Fruit fly (Drosophila melanogaster) whole organism, prepupa: ENCODE results near the gene PpV.

ENCODE experiments used
- Blimp-1 ChIP-seq: fragments of 200-800 bp; sonication (Bioruptor generic); optimal IDR thresholded peaks from 3 replicates; lab custom pipeline; 2017; ENCODE audit warnings: missing biosample characterization, missing genetic modification characterization, mild to moderate bottlenecking, moderate library complexity, missing genetic modification reagents
- CG10631 ChIP-seq: fragments of 200-800 bp; sonication (Bioruptor generic); optimal IDR thresholded peaks from 2 replicates; lab custom pipeline; 2016; ENCODE audit warnings: missing biosample characterization, missing genetic modification characterization
- CG10669 ChIP-seq: fragments of 200-800 bp; sonication (Bioruptor generic); optimal IDR thresholded peaks from 3 replicates; lab custom pipeline; 2018; ENCODE audit warnings: missing biosample characterization, mild to moderate bottlenecking, missing genetic modification characterization, moderate library complexity
- CG11762 ChIP-seq: fragments of 200-800 bp; sonication (Bioruptor generic); optimal IDR thresholded peaks from 3 replicates; lab custom pipeline; 2016; ENCODE audit warnings: missing biosample characterization, missing genetic modification characterization; ENCODE audit not compliant: insufficient read depth
- CG11902 ChIP-seq: fragments of 200-800 bp; sonication (Bioruptor generic); optimal IDR thresholded peaks from 3 replicates; lab custom pipeline; 2016; ENCODE audit warnings: missing biosample characterization, missing genetic modification characterization
- CG15336 ChIP-seq: fragments of 200-800 bp; sonication (Bioruptor generic); IDR thresholded peaks from 2 replicates; pipeline ENCODE4 v1.3.6; 2022; ENCODE audit warnings: missing biosample characterization, missing genetic modification characterization
- CG1621 ChIP-seq: fragments of 200-800 bp; sonication (Bioruptor generic); optimal IDR thresholded peaks from 3 replicates; lab custom pipeline; 2018; ENCODE audit warnings: missing biosample characterization, mild to moderate bottlenecking, missing genetic modification characterization
- CG3032 ChIP-seq: fragments of 200-800 bp; optimal IDR thresholded peaks from 2 replicates; lab custom pipeline; 2019; ENCODE audit warnings: missing biosample characterization, mild to moderate bottlenecking, missing genetic modification characterization, moderate library complexity
- CG31627 ChIP-seq: fragments of 200-800 bp; sonication (Bioruptor generic); optimal IDR thresholded peaks from 3 replicates; lab custom pipeline; 2016; ENCODE audit warnings: missing biosample characterization, missing genetic modification characterization
- CG34406 ChIP-seq: fragments of 200-800 bp; sonication (Bioruptor generic); optimal IDR thresholded peaks from 3 replicates; lab custom pipeline; 2016; ENCODE audit warnings: missing biosample characterization, missing genetic modification characterization
- CG3919 ChIP-seq: fragments of 200-800 bp; sonication (Bioruptor generic); optimal IDR thresholded peaks from 3 replicates; lab custom pipeline; 2016; ENCODE audit warnings: missing biosample characterization, missing genetic modification characterization
- CG4318 ChIP-seq: fragments of 200-800 bp; sonication (Bioruptor generic); optimal IDR thresholded peaks from 3 replicates; lab custom pipeline; 2017; ENCODE audit warnings: missing biosample characterization, mild to moderate bottlenecking, missing genetic modification characterization
- CG6163 ChIP-seq: fragments of 200-800 bp; sonication (Bioruptor generic); IDR thresholded peaks from 3 replicates; pipeline ENCODE4 v1.3.6; 2022; ENCODE audit warnings: missing biosample characterization, missing genetic modification characterization
- CG6792 ChIP-seq: fragments of 200-800 bp; sonication (Bioruptor generic); optimal IDR thresholded peaks from 3 replicates; lab custom pipeline; 2016; ENCODE audit warnings: missing biosample characterization, missing genetic modification characterization
- CG6854 ChIP-seq: fragments of 200-800 bp; sonication (Bioruptor generic); optimal IDR thresholded peaks from 2 replicates; lab custom pipeline; 2017; ENCODE audit warnings: missing biosample characterization, mild to moderate bottlenecking, missing genetic modification characterization
- CG7368 ChIP-seq: fragments of 200-800 bp; sonication (Bioruptor generic); optimal IDR thresholded peaks from 3 replicates; lab custom pipeline; 2016; ENCODE audit warnings: missing biosample characterization, missing genetic modification characterization
- CG8119 ChIP-seq: fragments of 200-800 bp; sonication (Bioruptor generic); IDR thresholded peaks from 3 replicates; pipeline ENCODE4 v1.3.6; 2022; ENCODE audit warnings: missing biosample characterization, missing genetic modification characterization
- CG8319 ChIP-seq: fragments of 200-800 bp; sonication (Bioruptor generic); optimal IDR thresholded peaks from 3 replicates; lab custom pipeline; 2016; ENCODE audit warnings: missing biosample characterization, missing genetic modification characterization
- CG9139 ChIP-seq: fragments of 200-800 bp; sonication (Bioruptor generic); optimal IDR thresholded peaks from 3 replicates; lab custom pipeline; 2017; ENCODE audit warnings: missing biosample characterization, mild to moderate bottlenecking, missing genetic modification characterization
- Eip75B ChIP-seq: fragments of 200-800 bp; sonication (Bioruptor generic); optimal IDR thresholded peaks from 3 replicates; lab custom pipeline; 2016; ENCODE audit warnings: missing biosample characterization, missing genetic modification characterization
- Eip78C ChIP-seq: fragments of 200-800 bp; sonication (Bioruptor generic); peaks from one replicate; lab custom pipeline; 2016; ENCODE audit warnings: missing biosample characterization, missing genetic modification characterization
- Ets21C ChIP-seq: fragments of 200-800 bp; sonication (Bioruptor generic); optimal IDR thresholded peaks from 3 replicates; lab custom pipeline; 2016; ENCODE audit warnings: missing biosample characterization, missing genetic modification characterization
- Gug ChIP-seq: fragments of 200-800 bp; sonication (Bioruptor generic); IDR thresholded peaks from 2 replicates; pipeline ENCODE4 v1.3.6; 2022; ENCODE audit warnings: missing biosample characterization, missing genetic modification characterization
- Hr39 ChIP-seq: fragments of 200-800 bp; sonication (Bioruptor generic); optimal IDR thresholded peaks from 2 replicates; lab custom pipeline; 2016; ENCODE audit warnings: missing biosample characterization, missing genetic modification characterization
- Hr4 ChIP-seq: fragments of 200-800 bp; sonication (Bioruptor generic); optimal IDR thresholded peaks from 3 replicates; lab custom pipeline; 2016; ENCODE audit warnings: missing biosample characterization, missing genetic modification characterization
- Lpt ChIP-seq: fragments of 200-800 bp; sonication (Bioruptor generic); optimal IDR thresholded peaks from 3 replicates; lab custom pipeline; 2016; ENCODE audit warnings: missing biosample characterization, missing genetic modification characterization
- Met ChIP-seq: fragments of 200-800 bp; sonication (Bioruptor generic); optimal IDR thresholded peaks from 3 replicates; lab custom pipeline; 2016; ENCODE audit warnings: missing biosample characterization, missing genetic modification characterization
- OdsH ChIP-seq: fragments of 200-800 bp; sonication (Bioruptor generic); optimal IDR thresholded peaks from 3 replicates; lab custom pipeline; 2016; ENCODE audit warnings: missing biosample characterization, missing genetic modification characterization
- Smox ChIP-seq: fragments of 200-800 bp; sonication (Bioruptor generic); optimal IDR thresholded peaks from 3 replicates; lab custom pipeline; 2016; ENCODE audit warnings: missing biosample characterization, missing genetic modification characterization
- Sox102F ChIP-seq: fragments of 200-800 bp; sonication (Bioruptor generic); optimal IDR thresholded peaks from 2 replicates; lab custom pipeline; 2016; ENCODE audit warnings: missing biosample characterization, mild to moderate bottlenecking, missing genetic modification characterization
- Sox14 ChIP-seq: fragments of 200-800 bp; sonication (Bioruptor generic); optimal IDR thresholded peaks from 3 replicates; lab custom pipeline; 2016; ENCODE audit warnings: missing biosample characterization, missing genetic modification characterization
- Sox15 ChIP-seq: fragments of 200-800 bp; sonication (Bioruptor generic); optimal IDR thresholded peaks from 3 replicates; lab custom pipeline; 2016; ENCODE audit warnings: missing biosample characterization, missing genetic modification characterization
- acj6 ChIP-seq: fragments of 200-800 bp; sonication (Bioruptor generic); optimal IDR thresholded peaks from 3 replicates; lab custom pipeline; 2016; ENCODE audit warnings: missing biosample characterization, missing genetic modification characterization
- cyc ChIP-seq: fragments of 200-800 bp; sonication (Bioruptor generic); optimal IDR thresholded peaks from 3 replicates; lab custom pipeline; 2016; ENCODE audit warnings: missing biosample characterization, missing genetic modification characterization
- dac ChIP-seq: fragments of 200-800 bp; sonication (Bioruptor generic); optimal IDR thresholded peaks from 2 replicates; lab custom pipeline; 2017; ENCODE audit warnings: missing biosample characterization, mild to moderate bottlenecking, missing genetic modification characterization
- dsx ChIP-seq: fragments of 200-800 bp; optimal IDR thresholded peaks from 3 replicates; lab custom pipeline; 2019; ENCODE audit warnings: missing biosample characterization, mild to moderate bottlenecking, missing genetic modification characterization, moderate library complexity; ENCODE audit not compliant: poor library complexity, severe bottlenecking
- eg ChIP-seq: fragments of 200-800 bp; sonication (Bioruptor generic); IDR thresholded peaks from 3 replicates; pipeline ENCODE4 v1.3.6; 2022; ENCODE audit warnings: missing biosample characterization, missing genetic modification characterization
- esn ChIP-seq: fragments of 200-800 bp; sonication (Bioruptor generic); optimal IDR thresholded peaks from 2 replicates; lab custom pipeline; 2016; ENCODE audit warnings: missing biosample characterization, mild to moderate bottlenecking, missing genetic modification characterization, moderate library complexity
- fd59A ChIP-seq: fragments of 200-800 bp; sonication (Bioruptor generic); optimal IDR thresholded peaks from 2 replicates; lab custom pipeline; 2017; ENCODE audit warnings: missing biosample characterization, mild to moderate bottlenecking, missing genetic modification characterization, missing genetic modification reagents
- fd85E ChIP-seq: fragments of 200-800 bp; sonication (Bioruptor generic); optimal IDR thresholded peaks from 3 replicates; lab custom pipeline; 2016; ENCODE audit warnings: missing biosample characterization, missing genetic modification characterization
- lz ChIP-seq: fragments of 200-800 bp; sonication (Bioruptor generic); optimal IDR thresholded peaks from 3 replicates; lab custom pipeline; 2016; ENCODE audit warnings: missing biosample characterization, missing genetic modification characterization
- salr ChIP-seq, 2 experiments: fragments of 200-800 bp; sonication (Bioruptor generic); optimal IDR thresholded peaks; 3 replicates each; lab custom pipeline; 2016 to 2018; ENCODE audit warnings: missing biosample characterization in 2 of 2, missing genetic modification characterization in 2 of 2, mild to moderate bottlenecking in 1 of 2
- spab ChIP-seq: fragments of 200-800 bp; sonication (Bioruptor generic); optimal IDR thresholded peaks from 2 replicates; lab custom pipeline; 2017; ENCODE audit warnings: missing biosample characterization, mild to moderate bottlenecking, missing genetic modification characterization, missing genetic modification reagents
- ss ChIP-seq, 2 experiments: fragments of 200-800 bp; sonication (Bioruptor generic); optimal IDR thresholded peaks; 2 replicates in 1 of 2; 3 replicates in 1 of 2; lab custom pipeline; 2017 to 2018; ENCODE audit warnings: mild to moderate bottlenecking in 2 of 2, missing biosample characterization in 2 of 2, missing genetic modification characterization in 2 of 2, moderate library complexity in 1 of 2
- svp ChIP-seq: fragments of 200-800 bp; sonication (Bioruptor generic); peaks from one replicate; lab custom pipeline; 2016; ENCODE audit warnings: missing biosample characterization, missing genetic modification characterization
- topi ChIP-seq: fragments of 200-800 bp; sonication (Bioruptor generic); optimal IDR thresholded peaks from 3 replicates; lab custom pipeline; 2016; ENCODE audit warnings: missing biosample characterization, missing genetic modification characterization

The PpV gene

dm6 chrX:6340593-6341068 is 32.1 kb downstream of the PpV start (continued):
- TF ChIP-seq spab (GFP tag; lab: Kevin White, UChicago) (peak; percentile 83), Hr39 (GFP tag; lab: Kevin White, UChicago) (peak; percentile 73), CG34406 (GFP tag; lab: Kevin White, UChicago) (peak; percentile 90), CG31627 (peak; percentile 75), Blimp-1 (GFP tag; lab: Kevin White, UChicago) (peak; percentile 56), salr (GFP tag; optimal IDR thresholded peaks at IDR 0.05; lab: Kevin White, UChicago) (peak; percentile 66 to 86), Hr4 (GFP tag; lab: Kevin White, UChicago) (peak; percentile 73), CG7368 (GFP tag; lab: Kevin White, UChicago) (peak; percentile 73), lz (GFP tag; lab: Kevin White, UChicago) (peak; percentile 88), CG6163 (peak; percentile 59), CG3919 (GFP tag; lab: Kevin White, UChicago) (peak; percentile 85), CG11762 (GFP tag; lab: Kevin White, UChicago) (peak; percentile 74), eg (GFP tag; lab: Robert Waterston, UW) (peak; percentile 65; the same call in 2 of the 3 replicates), Ets21C (GFP tag; lab: Kevin White, UChicago) (peak; percentile 64), CG6792 (GFP tag; lab: Kevin White, UChicago) (peak; percentile 81)

- no peak for TF ChIP-seq CG6854 (GFP tag; lab: Kevin White, UChicago)
- no peak for TF ChIP-seq CG8319 (GFP tag; lab: Kevin White, UChicago)
- TF ChIP-seq esn, result no peak
- TF ChIP-seq CG31627, result no peak
- peak; percentile 52 for TF ChIP-seq Eip75B (GFP tag; lab: Kevin White, UChicago)
- TF ChIP-seq CG8119 (GFP tag; lab: Robert Waterston, UW), result peak; percentile 69; the same call in 2 of the 3 replicates
- peak; percentile 49 for TF ChIP-seq CG7368 (GFP tag; lab: Kevin White, UChicago)
- TF ChIP-seq Ets21C (GFP tag; lab: Kevin White, UChicago), result no peak
- peak; percentile 86 for TF ChIP-seq CG6163
- TF ChIP-seq lz (GFP tag; lab: Kevin White, UChicago), result no peak
- TF ChIP-seq acj6 (GFP tag; lab: Kevin White, UChicago), result peak; percentile 48
- TF ChIP-seq dsx, result peak; percentile 81
- TF ChIP-seq OdsH (GFP tag; lab: Kevin White, UChicago), result peak; percentile 45
- no peak for TF ChIP-seq cyc (GFP tag; lab: Kevin White, UChicago)
- no peak for TF ChIP-seq Sox15 (GFP tag; lab: Kevin White, UChicago)
- peak; percentile 85 for TF ChIP-seq CG3032 (tag; lab: Kevin White, UChicago)
- TF ChIP-seq Eip78C (GFP tag; lab: Kevin White, UChicago), result peak; percentile 87
- no peak for TF ChIP-seq fd85E (GFP tag; lab: Kevin White, UChicago)
- TF ChIP-seq CG11762 (GFP tag; lab: Kevin White, UChicago), result peak; percentile 12
- TF ChIP-seq CG15336 (GFP tag; lab: Robert Waterston, UW), result peak; percentile 80
- TF ChIP-seq CG34406 (GFP tag; lab: Kevin White, UChicago), result peak; percentile 8
- peak; percentile 82 for TF ChIP-seq svp (GFP tag; lab: Kevin White, UChicago)
- peak; percentile 50 for TF ChIP-seq CG10631 (GFP tag; lab: Kevin White, UChicago)
- no peak for TF ChIP-seq CG6792 (GFP tag; lab: Kevin White, UChicago)
- TF ChIP-seq Gug (GFP tag; lab: Robert Waterston, UW), result peak; percentile 73
- peak; percentile 50 for TF ChIP-seq dac
- TF ChIP-seq Lpt (GFP tag; lab: Kevin White, UChicago), result peak; percentile 63
- TF ChIP-seq Smox (GFP tag; lab: Kevin White, UChicago), result no peak
- TF ChIP-seq CG3919 (GFP tag; lab: Kevin White, UChicago), result peak; percentile 45
- TF ChIP-seq Sox14 (GFP tag; lab: Kevin White, UChicago), result peak; percentile 27
- peak in 1 of 2 experiments; percentile 76 for TF ChIP-seq salr (GFP tag; optimal IDR thresholded peaks at IDR 0.05; lab: Kevin White, UChicago)
- TF ChIP-seq topi, result peak; percentile 2
- peak; percentile 58 for TF ChIP-seq CG9139 (GFP tag; lab: Kevin White, UChicago)
- no peak for TF ChIP-seq CG11902
- peak; percentile 81 for TF ChIP-seq Blimp-1 (GFP tag; lab: Kevin White, UChicago)
- no peak for TF ChIP-seq Sox102F (GFP tag; lab: Kevin White, UChicago)
- TF ChIP-seq fd59A, result peak; percentile 75
- peak; percentile 26 to 53 for TF ChIP-seq ss (GFP tag; optimal IDR thresholded peaks at IDR 0.05; lab: Kevin White, UChicago)
- peak; percentile 79 for TF ChIP-seq CG1621
- no peak for TF ChIP-seq Met (GFP tag; lab: Kevin White, UChicago)
- peak; percentile 42 for TF ChIP-seq CG4318
- peak; percentile 82 for TF ChIP-seq CG10669 (GFP tag; lab: Kevin White, UChicago)
These were observed 32.7 kb downstream of the PpV start for dm6 chrX:6339970-6340548.
